Fruit fly (Drosophila melanogaster) Kc167 (cell line): Measurements from ENCODE around the gene CG14075.

Experiments used
- Myc ChIP-seq: fragments of >200 bp; optimal IDR thresholded peaks from 2 replicates; lab custom pipeline; 2017; ENCODE audit warnings: missing external identifiers
- Sin3A ChIP-seq: fragments of >200 bp; optimal IDR thresholded peaks from 2 replicates; lab custom pipeline; 2018; ENCODE audit warnings: missing external identifiers
- h ChIP-seq: fragments of >200 bp; optimal IDR thresholded peaks from 3 replicates; lab custom pipeline; 2018; ENCODE audit warnings: missing external identifiers
- insv ChIP-seq: fragments of >200 bp; optimal IDR thresholded peaks from 3 replicates; lab custom pipeline; 2018; ENCODE audit warnings: missing external identifiers
- psq ChIP-seq: fragments of >200 bp; optimal IDR thresholded peaks from 2 replicates; lab custom pipeline; 2017; ENCODE audit warnings: missing external identifiers

DNA sequence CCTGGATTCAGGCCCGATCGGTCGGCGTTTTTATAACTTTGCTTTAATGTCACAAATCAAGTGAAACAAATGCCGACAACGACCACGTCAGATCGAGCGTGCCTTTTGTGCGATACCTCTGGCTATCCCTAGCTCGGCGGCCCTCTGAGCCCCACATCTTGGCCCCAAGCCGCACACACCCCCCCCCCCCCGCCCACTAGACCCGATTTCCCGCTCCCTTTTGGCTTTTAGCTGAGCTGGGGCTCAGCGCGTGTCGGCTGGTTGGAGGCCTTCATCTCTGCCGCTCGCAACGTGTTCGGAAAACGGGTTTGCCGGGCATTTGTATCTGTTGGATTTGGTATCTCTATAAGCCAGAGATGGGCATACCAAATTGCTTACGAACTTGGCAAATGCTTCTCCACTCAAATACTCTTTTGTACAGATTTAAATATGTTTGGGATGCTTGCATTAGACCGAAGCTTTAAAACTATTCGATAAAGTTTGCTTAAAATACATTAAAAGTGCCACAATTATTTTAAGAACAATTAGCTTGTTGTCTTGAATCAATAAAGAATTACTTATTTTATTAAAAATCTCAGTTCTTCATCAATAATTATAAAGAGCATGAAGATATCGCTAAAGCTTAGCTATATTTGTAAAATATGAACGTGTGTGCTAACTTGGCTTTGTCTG lies 31.5 kb downstream of the CG14075 start:
- no peak for TF ChIP-seq Myc (lab: Kevin White, UChicago)
- TF ChIP-seq insv: no peak
- no peak for TF ChIP-seq Sin3A (lab: Kevin White, UChicago)
- TF ChIP-seq psq: no peak
- no peak for TF ChIP-seq h
